Worm (Caenorhabditis elegans) whole organism, L1 larva: ENCODE data around the gene drd-50.

ENCODE experiments used
- C16A3.4 ChIP-seq: fragments of 150-350 bp; optimal IDR thresholded peaks from 2 replicates; lab custom pipeline; 2014; ENCODE audit warnings: missing biosample characterization, missing genetic modification characterization
- aha-1 ChIP-seq: fragments of 150-350 bp; optimal IDR thresholded peaks from 2 replicates; lab custom pipeline; 2014; ENCODE audit warnings: missing biosample characterization, missing genetic modification characterization
- ama-1 ChIP-seq: fragments of 150-350 bp; optimal IDR thresholded peaks from 2 replicates; lab custom pipeline; 2014
- ceh-63 ChIP-seq: fragments of 200-800 bp; sonication (Bioruptor generic); optimal IDR thresholded peaks from 2 replicates; lab custom pipeline; 2018; ENCODE audit warnings: mild to moderate bottlenecking, missing genetic modification characterization, missing compliant biosample characterization
- ceh-8 ChIP-seq: fragments of 200-800 bp; sonication (Bioruptor generic); optimal IDR thresholded peaks from 2 replicates; lab custom pipeline; 2018; ENCODE audit warnings: mild to moderate bottlenecking, missing genetic modification characterization, moderate library complexity, missing compliant biosample characterization
- ceh-88 ChIP-seq: fragments of 200-800 bp; sonication (Bioruptor generic); IDR thresholded peaks from 2 replicates; pipeline ENCODE4 v1.3.6; 2022; ENCODE audit warnings: missing genetic modification characterization, missing compliant biosample characterization
- ceh-90 ChIP-seq: sonication (generic microtip); optimal IDR thresholded peaks from 2 replicates; lab custom pipeline; 2016; ENCODE audit warnings: missing genetic modification characterization, missing compliant biosample characterization
- ces-1 ChIP-seq: fragments of 150-350 bp; optimal IDR thresholded peaks from 2 replicates; lab custom pipeline; 2014; ENCODE audit warnings: missing biosample characterization, missing genetic modification reagents, missing genetic modification characterization
- dsc-1 ChIP-seq: sonication (generic microtip); optimal IDR thresholded peaks from 2 replicates; lab custom pipeline; 2016; ENCODE audit warnings: mild to moderate bottlenecking, missing genetic modification characterization, missing compliant biosample characterization
- efl-1 ChIP-seq, 4 experiments: fragments of 150-350 bp; optimal IDR thresholded peaks in 3 of 4; peaks in 1 of 4; 1 replicate in 1 of 4; 2 replicates in 3 of 4; lab custom pipeline; 2014; ENCODE audit warnings: missing biosample characterization in 2 of 4, missing genetic modification characterization in 2 of 4, missing genetic modification reagents in 2 of 4
- egl-27 ChIP-seq, 2 experiments: fragments of 150-350 bp in 1 of 2; sonication (generic microtip); optimal IDR thresholded peaks; 3 replicates each; lab custom pipeline; 2017 to 2018; ENCODE audit warnings: missing biosample characterization in 2 of 2, missing genetic modification characterization in 2 of 2, missing genetic modification reagents in 2 of 2
- ets-5 ChIP-seq: fragments of 200-800 bp; sonication (Bioruptor generic); IDR thresholded peaks from 2 replicates; pipeline ENCODE4 v1.3.6; 2022; ENCODE audit warnings: missing genetic modification characterization, missing compliant biosample characterization
- fkh-10 ChIP-seq: sonication (generic microtip); optimal IDR thresholded peaks from 2 replicates; lab custom pipeline; 2017; ENCODE audit warnings: missing biosample characterization, missing genetic modification reagents, missing genetic modification characterization
- fkh-4 ChIP-seq: sonication (generic microtip); optimal IDR thresholded peaks from 2 replicates; lab custom pipeline; 2016; ENCODE audit warnings: missing compliant biosample characterization, missing genetic modification characterization, borderline replicate concordance
- fos-1 ChIP-seq: fragments of 150-350 bp; optimal IDR thresholded peaks from 2 replicates; lab custom pipeline; 2014; ENCODE audit warnings: missing biosample characterization, missing genetic modification characterization
- hlh-17 ChIP-seq: fragments of 200-800 bp; sonication (Bioruptor generic); optimal IDR thresholded peaks from 2 replicates; lab custom pipeline; 2018; ENCODE audit warnings: missing genetic modification characterization, mild to moderate bottlenecking, missing compliant biosample characterization, moderate library complexity, borderline replicate concordance
- hlh-4 ChIP-seq: sonication (generic microtip); optimal IDR thresholded peaks from 2 replicates; lab custom pipeline; 2016; ENCODE audit warnings: mild to moderate bottlenecking, missing genetic modification characterization, missing compliant biosample characterization
- hpl-2 ChIP-seq: fragments of 150-350 bp; optimal IDR thresholded peaks from 2 replicates; lab custom pipeline; 2014; ENCODE audit warnings: missing biosample characterization, missing genetic modification reagents, missing genetic modification characterization
- irx-1 ChIP-seq: sonication (generic microtip); optimal IDR thresholded peaks from 2 replicates; lab custom pipeline; 2016; ENCODE audit warnings: missing genetic modification characterization, missing compliant biosample characterization
- jun-1 ChIP-seq: fragments of 150-350 bp; optimal IDR thresholded peaks from 2 replicates; lab custom pipeline; 2014; ENCODE audit warnings: missing biosample characterization, missing genetic modification reagents, missing genetic modification characterization
- lin-15B ChIP-seq: fragments of 150-350 bp; sonication (generic microtip); optimal IDR thresholded peaks from 3 replicates; lab custom pipeline; 2014; ENCODE audit warnings: missing biosample characterization, missing genetic modification characterization
- lin-35 ChIP-seq, 2 experiments: fragments of 150-350 bp; optimal IDR thresholded peaks; 2 replicates each; lab custom pipeline; 2014; ENCODE audit warnings: missing biosample characterization in 2 of 2, missing genetic modification characterization in 2 of 2, missing genetic modification reagents in 2 of 2
- lin-39 ChIP-seq: fragments of 150-350 bp; optimal IDR thresholded peaks from 2 replicates; lab custom pipeline; 2014; ENCODE audit warnings: missing biosample characterization, missing genetic modification reagents, missing genetic modification characterization
- lir-3 ChIP-seq: sonication (generic microtip); optimal IDR thresholded peaks from 2 replicates; lab custom pipeline; 2016; ENCODE audit warnings: mild to moderate bottlenecking, missing genetic modification characterization, moderate library complexity, missing compliant biosample characterization; ENCODE audit not compliant: poor library complexity
- lsy-2 ChIP-seq, 2 experiments: fragments of 150-350 bp; optimal IDR thresholded peaks; 2 replicates each; lab custom pipeline; 2014; ENCODE audit warnings: missing biosample characterization in 2 of 2, missing genetic modification characterization in 2 of 2
- mab-9 ChIP-seq: fragments of 200-800 bp; sonication (Bioruptor generic); IDR thresholded peaks from 2 replicates; pipeline ENCODE4 v1.3.6; 2022; ENCODE audit warnings: missing genetic modification reagents, missing genetic modification characterization, missing compliant biosample characterization
- mdl-1 ChIP-seq, 2 experiments: fragments of 150-350 bp; optimal IDR thresholded peaks; 2 replicates each; lab custom pipeline; 2014 to 2017; ENCODE audit warnings: missing biosample characterization in 2 of 2, missing genetic modification characterization in 2 of 2, inconsistent platforms in 1 of 2
- mef-2 ChIP-seq: fragments of 150-350 bp; optimal IDR thresholded peaks from 2 replicates; lab custom pipeline; 2014; ENCODE audit warnings: missing biosample characterization, missing genetic modification characterization
- mep-1 ChIP-seq: fragments of 150-350 bp; optimal IDR thresholded peaks from 2 replicates; lab custom pipeline; 2014; ENCODE audit warnings: missing biosample characterization, missing genetic modification characterization
- nhr-11 ChIP-seq: fragments of 150-350 bp; optimal IDR thresholded peaks from 2 replicates; lab custom pipeline; 2014; ENCODE audit warnings: missing biosample characterization, missing genetic modification characterization
- nhr-19 ChIP-seq: fragments of 200-800 bp; sonication (Bioruptor generic); conservative IDR thresholded peaks from 2 replicates; pipeline ENCODE4 v1.3.6; 2022; ENCODE audit warnings: missing genetic modification characterization, missing compliant biosample characterization
- nhr-20 ChIP-seq: sonication (generic microtip); optimal IDR thresholded peaks from 2 replicates; lab custom pipeline; 2016; ENCODE audit warnings: mild to moderate bottlenecking, missing genetic modification characterization, missing compliant biosample characterization
- nhr-237 ChIP-seq: fragments of 150-350 bp; optimal IDR thresholded peaks from 2 replicates; lab custom pipeline; 2014; ENCODE audit warnings: missing biosample characterization, missing genetic modification characterization
- nhr-28 ChIP-seq: fragments of 150-350 bp; optimal IDR thresholded peaks from 2 replicates; lab custom pipeline; 2014; ENCODE audit warnings: missing biosample characterization, missing genetic modification characterization
- nhr-47 ChIP-seq: sonication (generic microtip); optimal IDR thresholded peaks from 2 replicates; lab custom pipeline; 2016; ENCODE audit warnings: mild to moderate bottlenecking, missing genetic modification characterization, moderate library complexity, missing compliant biosample characterization
- nhr-71 ChIP-seq: sonication (generic microtip); optimal IDR thresholded peaks from 2 replicates; lab custom pipeline; 2016; ENCODE audit warnings: mild to moderate bottlenecking, missing genetic modification characterization, moderate library complexity, missing compliant biosample characterization
- nhr-76 ChIP-seq: sonication (generic microtip); optimal IDR thresholded peaks from 2 replicates; lab custom pipeline; 2017; ENCODE audit warnings: missing biosample characterization, missing genetic modification characterization
- nhr-90 ChIP-seq: sonication (generic microtip); optimal IDR thresholded peaks from 2 replicates; lab custom pipeline; 2016; ENCODE audit warnings: mild to moderate bottlenecking, missing genetic modification characterization, missing compliant biosample characterization; ENCODE audit not compliant: poor library complexity
- pag-3 ChIP-seq: sonication (generic microtip); optimal IDR thresholded peaks from 2 replicates; lab custom pipeline; 2017; ENCODE audit warnings: missing genetic modification characterization, mild to moderate bottlenecking, missing compliant biosample characterization, antibody characterized with exemption, borderline replicate concordance; ENCODE audit not compliant: insufficient read depth
- pqm-1 ChIP-seq: sonication (generic microtip); optimal IDR thresholded peaks from 3 replicates; lab custom pipeline; 2017; ENCODE audit warnings: missing biosample characterization, missing genetic modification characterization
- skn-1 ChIP-seq: fragments of 150-350 bp; optimal IDR thresholded peaks from 2 replicates; lab custom pipeline; 2014; ENCODE audit warnings: missing biosample characterization, missing genetic modification characterization
- snpc-4 ChIP-seq: fragments of 150-350 bp; optimal IDR thresholded peaks from 2 replicates; lab custom pipeline; 2014; ENCODE audit warnings: missing biosample characterization, missing genetic modification characterization
- snu-23 ChIP-seq: sonication (generic microtip); optimal IDR thresholded peaks from 2 replicates; lab custom pipeline; 2016; ENCODE audit warnings: missing genetic modification characterization, missing compliant biosample characterization
- sox-4 ChIP-seq: sonication (generic microtip); optimal IDR thresholded peaks from 2 replicates; lab custom pipeline; 2016; ENCODE audit warnings: missing genetic modification characterization, missing compliant biosample characterization
- sptf-1 ChIP-seq: fragments of 150-350 bp; optimal IDR thresholded peaks from 2 replicates; lab custom pipeline; 2014; ENCODE audit warnings: missing biosample characterization, missing genetic modification characterization
- swsn-7 ChIP-seq: sonication (generic microtip); optimal IDR thresholded peaks from 2 replicates; lab custom pipeline; 2016; ENCODE audit warnings: missing genetic modification characterization, missing compliant biosample characterization
- tbx-2 ChIP-seq: sonication (generic microtip); optimal IDR thresholded peaks from 2 replicates; lab custom pipeline; 2016; ENCODE audit warnings: missing genetic modification characterization, missing compliant biosample characterization
- unc-130 ChIP-seq: fragments of 150-350 bp; optimal IDR thresholded peaks from 2 replicates; lab custom pipeline; 2017; ENCODE audit warnings: missing biosample characterization, missing genetic modification characterization, inconsistent platforms
- unc-62 ChIP-seq: fragments of 150-350 bp; optimal IDR thresholded peaks from 2 replicates; lab custom pipeline; 2014; ENCODE audit warnings: missing biosample characterization, missing genetic modification reagents, missing genetic modification characterization
- unc-86 ChIP-seq: sonication (generic microtip); optimal IDR thresholded peaks from 2 replicates; lab custom pipeline; 2016; ENCODE audit warnings: missing genetic modification characterization, missing compliant biosample characterization
- vab-15 ChIP-seq: sonication (generic microtip); optimal IDR thresholded peaks from 2 replicates; lab custom pipeline; 2017; ENCODE audit warnings: missing genotype, mild to moderate bottlenecking, missing genetic modification characterization, missing compliant biosample characterization
- zag-1 ChIP-seq: fragments of 150-350 bp; optimal IDR thresholded peaks from 2 replicates; lab custom pipeline; 2014; ENCODE audit warnings: missing biosample characterization, missing genetic modification characterization
- ztf-4 ChIP-seq: fragments of 150-350 bp; optimal IDR thresholded peaks from 2 replicates; lab custom pipeline; 2014; ENCODE audit warnings: missing biosample characterization, missing genetic modification characterization

drd-50 gene

DNA sequence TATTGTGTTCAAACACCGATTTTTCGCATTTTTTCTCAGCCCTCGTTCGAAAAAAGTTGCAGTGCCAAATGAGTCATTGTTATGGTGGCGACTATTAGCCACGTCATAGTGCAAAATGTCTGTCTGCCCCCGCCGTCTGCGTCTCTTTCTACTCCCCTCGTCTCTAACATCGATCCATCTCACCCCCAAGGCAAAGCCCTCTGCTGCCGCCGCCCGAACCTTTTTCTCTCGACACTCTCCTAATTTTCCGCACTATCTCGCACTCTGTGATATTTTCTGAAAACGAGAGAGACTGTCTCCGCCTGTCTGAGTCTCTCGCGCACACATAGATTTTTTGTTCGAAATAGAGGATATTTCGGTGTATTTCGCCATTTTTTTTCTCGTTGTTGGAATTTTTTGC lies 24.4 kb upstream of the drd-50 start (continued):
- no peak for TF ChIP-seq lin-15B (tag; lab: Kevin White, UChicago)
- TF ChIP-seq snu-23, result peak; percentile 91
- no peak for TF ChIP-seq ceh-90 (tag; lab: Kevin White, UChicago)
- no peak for TF ChIP-seq fkh-4 (tag; lab: Kevin White, UChicago)
- TF ChIP-seq skn-1 (tag; lab: Kevin White, UChicago), result peak; percentile 76
- TF ChIP-seq fos-1, result peak; percentile 71
- peak; percentile 70 for TF ChIP-seq ztf-4
- TF ChIP-seq mep-1 (tag; lab: Kevin White, UChicago), result peak; percentile 67
- TF ChIP-seq pqm-1 (tag; lab: Kevin White, UChicago), result no peak
- TF ChIP-seq hpl-2 (GFP tag; lab: Kevin White, UChicago), result no peak
- no peak for TF ChIP-seq hlh-17
- no peak for TF ChIP-seq unc-62
- peak; percentile 38 for TF ChIP-seq irx-1 (tag; lab: Kevin White, UChicago)
- peak; percentile 60 to 62 for TF ChIP-seq lin-35 (GFP tag; optimal IDR thresholded peaks at IDR 0.05; lab: Kevin White, UChicago)
- peak; percentile 4 to 58 for TF ChIP-seq egl-27 (tag; optimal IDR thresholded peaks at IDR 0.05; lab: Kevin White, UChicago)
- peak; percentile 67 for TF ChIP-seq mef-2 (tag; lab: Kevin White, UChicago)
- no peak for TF ChIP-seq ceh-63
- no peak for TF ChIP-seq hlh-4 (tag; lab: Kevin White, UChicago)
- peak; percentile 92 for TF ChIP-seq nhr-71 (tag; lab: Kevin White, UChicago)
- TF ChIP-seq fkh-10 (GFP tag; lab: Kevin White, UChicago), result no peak
- peak; percentile 75 to 77 for TF ChIP-seq lsy-2 (tag; optimal IDR thresholded peaks at IDR 0.05; lab: Kevin White, UChicago)
- TF ChIP-seq jun-1 (tag; lab: Kevin White, UChicago), result peak; percentile 76
- TF ChIP-seq ama-1, result no peak
- TF ChIP-seq nhr-20, result peak; percentile 84
- TF ChIP-seq vab-15 (tag; lab: Kevin White, UChicago), result no peak
- no peak for TF ChIP-seq sox-4
- TF ChIP-seq sptf-1, result no peak
- TF ChIP-seq ceh-8 (GFP tag; lab: Kevin White, UChicago), result no peak
- TF ChIP-seq mdl-1 (tag; optimal IDR thresholded peaks at IDR 0.05; lab: Kevin White, UChicago), result peak in 1 of 2 experiments; percentile 45
- TF ChIP-seq ets-5 (GFP tag; lab: Robert Waterston, UW), result no peak
- no peak for TF ChIP-seq ces-1
- TF ChIP-seq nhr-19 (GFP tag; lab: Robert Waterston, UW), result peak; percentile 77
- peak; percentile 56; the same call in 1 of the 2 replicates for TF ChIP-seq mab-9
- peak; percentile 11 for TF ChIP-seq C16A3.4 (tag; lab: Kevin White, UChicago)
- TF ChIP-seq lin-39 (tag; lab: Kevin White, UChicago), result peak; percentile 53
- TF ChIP-seq snpc-4 (tag; lab: Kevin White, UChicago), result peak; percentile 42
- TF ChIP-seq nhr-11, result peak; percentile 40
- no peak for TF ChIP-seq lir-3 (tag; lab: Kevin White, UChicago)
- no peak for TF ChIP-seq unc-130
- TF ChIP-seq dsc-1 (tag; lab: Kevin White, UChicago), result peak; percentile 70
- TF ChIP-seq swsn-7 (tag; lab: Kevin White, UChicago), result peak; percentile 88
- no peak for TF ChIP-seq pag-3
- TF ChIP-seq aha-1, result no peak
- no peak for TF ChIP-seq zag-1 (tag; lab: Kevin White, UChicago)
- TF ChIP-seq unc-86, result peak; percentile 80
- peak; percentile 75 to 85 for TF ChIP-seq efl-1 (optimal IDR thresholded peaks at IDR 0.05; lab: Kevin White, UChicago)
- peak; percentile 35 to 94 for TF ChIP-seq efl-1 (GFP tag; optimal IDR thresholded peaks at IDR 0.05 in 1 of 2; lab: Kevin White, UChicago)
- TF ChIP-seq tbx-2, result peak; percentile 80
- TF ChIP-seq nhr-90 (tag; lab: Kevin White, UChicago), result peak; percentile 68
- TF ChIP-seq nhr-76 (tag; lab: Kevin White, UChicago), result no peak
- peak; percentile 64 for TF ChIP-seq ceh-88 (GFP tag; lab: Robert Waterston, UW)
- TF ChIP-seq nhr-237 (tag; lab: Kevin White, UChicago), result peak; percentile 1
- no peak for TF ChIP-seq nhr-28 (tag; lab: Kevin White, UChicago)
- peak; percentile 87 for TF ChIP-seq nhr-47 (tag; lab: Kevin White, UChicago)
